Worm (Caenorhabditis elegans) whole organism, young adult: ENCODE measurements around the gene cpar-1.

Experiments used
- atf-7 ChIP-seq: sonication (generic microtip); optimal IDR thresholded peaks from 2 replicates; lab custom pipeline; 2017; ENCODE audit warnings: mild to moderate bottlenecking, missing genetic modification characterization, missing compliant biosample characterization
- chd-7 ChIP-seq: sonication (generic microtip); optimal IDR thresholded peaks from 2 replicates; lab custom pipeline; 2016; ENCODE audit warnings: mild to moderate bottlenecking, missing genetic modification characterization, moderate library complexity, missing compliant biosample characterization
- fkh-3 ChIP-seq: sonication (generic microtip); optimal IDR thresholded peaks from 2 replicates; lab custom pipeline; 2016; ENCODE audit warnings: mild to moderate bottlenecking, missing genetic modification characterization, missing compliant biosample characterization
- rpc-1 ChIP-seq, 2 experiments: fragments of 150-350 bp in 1 of 2; sonication (generic microtip) in 1 of 2; optimal IDR thresholded peaks; 2 replicates each; lab custom pipeline; 2014 to 2018; ENCODE audit warnings: missing biosample characterization in 1 of 2, missing genetic modification characterization in 1 of 2, missing genetic modification reagents in 1 of 2, missing genotype in 1 of 2
- ztf-18 ChIP-seq: sonication (generic microtip); optimal IDR thresholded peaks from 2 replicates; lab custom pipeline; 2016; ENCODE audit warnings: missing genotype, mild to moderate bottlenecking, missing genetic modification characterization, missing compliant biosample characterization

ce11 chrIII:9439399-9439798, 5.5 kb downstream of the cpar-1 start, which contains the start of gene F54C8.1:
- TF ChIP-seq ztf-18 (no peak), atf-7 (tag; lab: Kevin White, UChicago) (no peak), rpc-1 (optimal IDR thresholded peaks at IDR 0.05; lab: Kevin White, UChicago) (no peak), rpc-1 (tag; optimal IDR thresholded peaks at IDR 0.05; lab: Kevin White, UChicago) (no peak), fkh-3 (tag; lab: Kevin White, UChicago) (no peak), chd-7 (tag; lab: Kevin White, UChicago) (no peak)
